Worm (Caenorhabditis elegans) whole organism, L2 larva: ENCODE data around the gene nep-5.

Source experiments
- C34F6.9 ChIP-seq: fragments of 150-350 bp; optimal IDR thresholded peaks from 2 replicates; lab custom pipeline; 2014; ENCODE audit warnings: missing biosample characterization, missing genetic modification characterization
- ZK546.5 ChIP-seq: sonication (generic microtip); optimal IDR thresholded peaks from 2 replicates; lab custom pipeline; 2017; ENCODE audit warnings: missing biosample characterization, missing genetic modification characterization
- egl-27 ChIP-seq: sonication (generic microtip); optimal IDR thresholded peaks from 3 replicates; lab custom pipeline; 2017; ENCODE audit warnings: missing biosample characterization, missing genetic modification reagents, missing genetic modification characterization
- elt-1 ChIP-seq: fragments of 150-350 bp; optimal IDR thresholded peaks from 2 replicates; lab custom pipeline; 2014; ENCODE audit warnings: missing biosample characterization, missing genetic modification characterization
- fos-1 ChIP-seq: fragments of 150-350 bp; optimal IDR thresholded peaks from 2 replicates; lab custom pipeline; 2014; ENCODE audit warnings: missing biosample characterization, missing genetic modification characterization
- gmeb-1 ChIP-seq: fragments of 150-350 bp; optimal IDR thresholded peaks from 2 replicates; lab custom pipeline; 2014; ENCODE audit warnings: missing biosample characterization, missing genetic modification characterization
- nhr-12 ChIP-seq: fragments of 150-350 bp; optimal IDR thresholded peaks from 2 replicates; lab custom pipeline; 2014; ENCODE audit warnings: missing biosample characterization, missing genetic modification characterization
- nhr-237 ChIP-seq: fragments of 150-350 bp; optimal IDR thresholded peaks from 2 replicates; lab custom pipeline; 2014; ENCODE audit warnings: missing biosample characterization, missing genetic modification characterization
- nhr-25 ChIP-seq: fragments of 150-350 bp; sonication (generic microtip); optimal IDR thresholded peaks from 3 replicates; lab custom pipeline; 2014; ENCODE audit warnings: missing biosample characterization, missing genetic modification characterization
- snpc-4 ChIP-seq: fragments of 150-350 bp; optimal IDR thresholded peaks from 2 replicates; lab custom pipeline; 2014; ENCODE audit warnings: missing biosample characterization, missing genetic modification characterization
- unc-62 ChIP-seq: fragments of 150-350 bp; optimal IDR thresholded peaks from 2 replicates; lab custom pipeline; 2014; ENCODE audit warnings: missing biosample characterization, missing genetic modification reagents, missing genetic modification characterization
- ztf-11 ChIP-seq: sonication (generic microtip); optimal IDR thresholded peaks from 2 replicates; lab custom pipeline; 2017; ENCODE audit warnings: missing biosample characterization, missing genetic modification characterization

- TF ChIP-seq gmeb-1 (tag; lab: Kevin White, UChicago) (no peak), unc-62 (no peak), snpc-4 (no peak), ztf-11 (tag; lab: Kevin White, UChicago) (no peak), elt-1 (no peak), C34F6.9 (tag; lab: Kevin White, UChicago) (no peak), ZK546.5 (tag; lab: Kevin White, UChicago) (no peak), fos-1 (tag; lab: Kevin White, UChicago) (no peak), nhr-25 (tag; lab: Kevin White, UChicago) (no peak), nhr-237 (tag; lab: Kevin White, UChicago) (no peak), egl-27 (no peak), nhr-12 (tag; lab: Kevin White, UChicago) (no peak)
These were observed 36.7 kb upstream of the nep-5 start for ce11 chrII:5451278-5451677.
